Worm (Caenorhabditis elegans) whole organism, L4 larva: ENCODE data around the gene T08B6.4.
"Not testable (repeated sequence)": the region's sequence is repeated elsewhere in the genome, so short reads cannot be mapped to it uniquely, and the experiment has no call there.

ENCODE experiments used
- F26F4.8 ChIP-seq: fragments of 200-800 bp; sonication (Bioruptor generic); conservative IDR thresholded peaks from 2 replicates; pipeline ENCODE4 v1.3.6; 2022; ENCODE audit warnings: missing genetic modification characterization, missing compliant biosample characterization
- R02D3.7 ChIP-seq: fragments of 150-350 bp; sonication (generic microtip); optimal IDR thresholded peaks from 3 replicates; lab custom pipeline; 2014; ENCODE audit warnings: missing biosample characterization, missing genetic modification characterization
- T20F7.1 ChIP-seq: fragments of 200-800 bp; sonication (Bioruptor generic); optimal IDR thresholded peaks from 2 replicates; lab custom pipeline; 2018; ENCODE audit warnings: mild to moderate bottlenecking, missing genetic modification characterization, missing compliant biosample characterization
- Y48G9A.11 ChIP-seq: fragments of 200-800 bp; sonication (Bioruptor generic); IDR thresholded peaks from 2 replicates; pipeline ENCODE4 v1.3.6; 2022; ENCODE audit warnings: missing genetic modification reagents, missing genetic modification characterization, missing compliant biosample characterization
- Y5F2A.4 ChIP-seq: fragments of 200-800 bp; sonication (Bioruptor generic); optimal IDR thresholded peaks from 2 replicates; lab custom pipeline; 2018; ENCODE audit warnings: mild to moderate bottlenecking, missing genetic modification characterization, missing compliant biosample characterization
- ZK337.2 ChIP-seq: fragments of 200-800 bp; sonication (Bioruptor generic); IDR thresholded peaks from 2 replicates; pipeline ENCODE4 v1.3.6; 2022; ENCODE audit warnings: missing genetic modification reagents, missing genetic modification characterization, missing compliant biosample characterization
- aha-1 ChIP-seq: fragments of 150-350 bp; peaks from one replicate; lab custom pipeline; 2014; ENCODE audit warnings: missing biosample characterization, missing genetic modification characterization
- arid-1 ChIP-seq: fragments of 200-800 bp; sonication (Bioruptor generic); conservative IDR thresholded peaks from 2 replicates; pipeline ENCODE4 v1.3.6; 2022; ENCODE audit warnings: missing genetic modification reagents, missing genetic modification characterization, missing compliant biosample characterization
- ceh-44 ChIP-seq: fragments of 200-800 bp; sonication (Bioruptor generic); IDR thresholded peaks from 2 replicates; pipeline ENCODE4 v1.3.6; 2022; ENCODE audit warnings: missing genetic modification reagents, missing genetic modification characterization, missing compliant biosample characterization
- ceh-62 ChIP-seq: sonication (generic microtip); optimal IDR thresholded peaks from 2 replicates; lab custom pipeline; 2017; ENCODE audit warnings: missing biosample characterization, missing genetic modification characterization
- ces-1 ChIP-seq: fragments of 150-350 bp; sonication (generic microtip); optimal IDR thresholded peaks from 4 replicates; lab custom pipeline; 2014; ENCODE audit warnings: missing biosample characterization, missing genetic modification reagents, missing genetic modification characterization
- duxl-1 ChIP-seq: sonication (generic microtip); optimal IDR thresholded peaks from 2 replicates; lab custom pipeline; 2016; ENCODE audit warnings: mild to moderate bottlenecking, missing genetic modification characterization, moderate library complexity, missing compliant biosample characterization; ENCODE audit not compliant: poor library complexity
- egl-27 ChIP-seq: sonication (generic microtip); optimal IDR thresholded peaks from 3 replicates; lab custom pipeline; 2017; ENCODE audit warnings: missing biosample characterization, missing genetic modification reagents, missing genetic modification characterization
- egl-43 ChIP-seq: fragments of 200-800 bp; sonication (Bioruptor generic); IDR thresholded peaks from 2 replicates; pipeline ENCODE4 v1.3.6; 2022; ENCODE audit warnings: missing genetic modification reagents, missing genetic modification characterization, missing compliant biosample characterization
- jun-1 ChIP-seq: fragments of 150-350 bp; optimal IDR thresholded peaks from 2 replicates; lab custom pipeline; 2014; ENCODE audit warnings: missing biosample characterization, missing genetic modification reagents, missing genetic modification characterization
- lim-7 ChIP-seq: fragments of 200-800 bp; sonication (Bioruptor generic); IDR thresholded peaks from 2 replicates; pipeline ENCODE4 v1.3.6; 2022; ENCODE audit warnings: missing genetic modification characterization, missing compliant biosample characterization
- lin-13 ChIP-seq: fragments of 150-350 bp; optimal IDR thresholded peaks from 2 replicates; lab custom pipeline; 2014; ENCODE audit warnings: missing biosample characterization, missing genetic modification reagents, missing genetic modification characterization
- lir-3 ChIP-seq: sonication (generic microtip); optimal IDR thresholded peaks from 2 replicates; lab custom pipeline; 2016; ENCODE audit warnings: mild to moderate bottlenecking, missing genetic modification characterization, missing compliant biosample characterization
- lsy-2 ChIP-seq, 2 experiments: fragments of 150-350 bp in 1 of 2; sonication (generic microtip) in 1 of 2; optimal IDR thresholded peaks; 2 replicates each; lab custom pipeline; 2014 to 2017; ENCODE audit warnings: missing biosample characterization in 2 of 2, missing genetic modification characterization in 2 of 2
- madf-5 ChIP-seq, 2 experiments: fragments of 200-800 bp; sonication (Bioruptor generic); IDR thresholded peaks; 2 replicates each; pipeline ENCODE4 v1.3.6; 2022; ENCODE audit warnings: missing compliant biosample characterization in 2 of 2, missing genetic modification characterization in 2 of 2
- mdt-29 ChIP-seq: fragments of 200-800 bp; sonication (Bioruptor generic); IDR thresholded peaks from 2 replicates; pipeline ENCODE4 v1.3.6; 2022; ENCODE audit warnings: missing genetic modification reagents, missing genetic modification characterization, missing compliant biosample characterization
- nhr-10 ChIP-seq: fragments of 150-350 bp; optimal IDR thresholded peaks from 2 replicates; lab custom pipeline; 2014; ENCODE audit warnings: missing biosample characterization, missing genetic modification characterization
- nhr-102 ChIP-seq: sonication (generic microtip); optimal IDR thresholded peaks from 2 replicates; lab custom pipeline; 2016; ENCODE audit warnings: mild to moderate bottlenecking, missing genetic modification characterization, moderate library complexity, missing compliant biosample characterization
- nhr-111 ChIP-seq: fragments of 200-800 bp; sonication (Bioruptor generic); optimal IDR thresholded peaks from 2 replicates; lab custom pipeline; 2018; ENCODE audit warnings: mild to moderate bottlenecking, missing genetic modification characterization, missing compliant biosample characterization
- nhr-28 ChIP-seq: fragments of 150-350 bp; optimal IDR thresholded peaks from 2 replicates; lab custom pipeline; 2014; ENCODE audit warnings: missing biosample characterization, missing genetic modification characterization
- nhr-48 ChIP-seq: sonication (generic microtip); optimal IDR thresholded peaks from 2 replicates; lab custom pipeline; 2016; ENCODE audit warnings: mild to moderate bottlenecking, missing genetic modification characterization, missing compliant biosample characterization
- nhr-77 ChIP-seq: fragments of 150-350 bp; optimal IDR thresholded peaks from 2 replicates; lab custom pipeline; 2014; ENCODE audit warnings: missing biosample characterization, missing genetic modification characterization
- pha-4 ChIP-seq, 2 experiments: fragments of 150-350 bp in 1 of 2; fragments of 200-800 bp in 1 of 2; sonication (Bioruptor generic) in 1 of 2; IDR thresholded peaks in 1 of 2; optimal IDR thresholded peaks in 1 of 2; 2 replicates each; pipeline versions ENCODE4 v1.3.6 to Lab custom; 2014 to 2022; ENCODE audit warnings: missing genetic modification characterization in 2 of 2, missing genetic modification reagents in 2 of 2, missing biosample characterization in 1 of 2, missing compliant biosample characterization in 1 of 2
- snpc-1.2 ChIP-seq: fragments of 200-800 bp; sonication (Bioruptor generic); IDR thresholded peaks from 2 replicates; pipeline ENCODE4 v1.3.6; 2022; ENCODE audit warnings: missing genetic modification reagents, missing genetic modification characterization, missing compliant biosample characterization
- tra-1 ChIP-seq: fragments of 200-800 bp; sonication (Bioruptor generic); IDR thresholded peaks from 2 replicates; pipeline ENCODE4 v1.3.6; 2022; ENCODE audit warnings: missing genetic modification reagents, missing genetic modification characterization, missing compliant biosample characterization
- unc-130 ChIP-seq: sonication (generic microtip); optimal IDR thresholded peaks from 2 replicates; lab custom pipeline; 2016; ENCODE audit warnings: missing genetic modification reagents, missing genetic modification characterization, missing compliant biosample characterization
- vab-7 ChIP-seq: fragments of 200-800 bp; sonication (Bioruptor generic); IDR thresholded peaks from 2 replicates; pipeline ENCODE4 v1.3.6; 2022; ENCODE audit warnings: missing genetic modification reagents, missing genetic modification characterization, missing compliant biosample characterization
- zag-1 ChIP-seq: fragments of 150-350 bp; optimal IDR thresholded peaks from 2 replicates; lab custom pipeline; 2014; ENCODE audit warnings: missing biosample characterization, missing genetic modification characterization
- zfp-2 ChIP-seq: sonication (generic microtip); optimal IDR thresholded peaks from 2 replicates; lab custom pipeline; 2016; ENCODE audit warnings: mild to moderate bottlenecking, missing genetic modification characterization, missing compliant biosample characterization
- zfp-3 ChIP-seq: fragments of 200-800 bp; sonication (Bioruptor generic); conservative IDR thresholded peaks from 2 replicates; pipeline ENCODE4 v1.3.6; 2022; ENCODE audit warnings: missing genetic modification reagents, missing genetic modification characterization, missing compliant biosample characterization

Gene T08B6.4

ce11 chrIV:4941681-4942080 is 36.2 kb downstream of the T08B6.4 start, which contains the start of gene Y9C9A.5:
TSS of gene Y9C9A.5 (plus strand) at chrIV:4941981.
- TF ChIP-seq lir-3 (tag; lab: Kevin White, UChicago) (no peak), zag-1 (tag; lab: Kevin White, UChicago) (no peak), nhr-28 (no peak), lim-7 (no peak), R02D3.7 (tag; lab: Kevin White, UChicago) (no peak), madf-5 (GFP tag; IDR thresholded peaks at IDR 0.05; lab: Robert Waterston, UW) (no peak), jun-1 (no peak), aha-1 (tag; lab: Kevin White, UChicago) (no peak), T20F7.1 (no peak), ceh-62 (no peak), egl-43 (GFP tag; lab: Robert Waterston, UW) (no peak), egl-27 (tag; lab: Kevin White, UChicago) (no peak), ZK337.2 (GFP tag; lab: Robert Waterston, UW) (no peak), nhr-77 (tag; lab: Kevin White, UChicago) (no peak), ceh-44 (GFP tag; lab: Robert Waterston, UW) (no peak), nhr-10 (tag; lab: Kevin White, UChicago) (no peak), ces-1 (no peak), Y5F2A.4 (GFP tag; lab: Kevin White, UChicago) (no peak)
- TF ChIP-seq, all 104 proteins: peak for 0

- TF ChIP-seq unc-130 (GFP tag; lab: Kevin White, UChicago) (no peak), nhr-102 (tag; lab: Kevin White, UChicago) (no peak), F26F4.8 (no peak), madf-5 (GFP tag; IDR thresholded peaks at IDR 0.05; lab: Robert Waterston, UW) (no peak), ZK337.2 (GFP tag; lab: Robert Waterston, UW) (no peak), zfp-2 (no peak), nhr-48 (tag; lab: Kevin White, UChicago) (no peak), tra-1 (no peak), lin-13 (GFP tag; lab: Kevin White, UChicago) (no peak), lsy-2 (tag; optimal IDR thresholded peaks at IDR 0.05; lab: Kevin White, UChicago) (no peak), R02D3.7 (tag; lab: Kevin White, UChicago) (no peak), mdt-29 (GFP tag; lab: Robert Waterston, UW) (no peak), vab-7 (GFP tag; lab: Robert Waterston, UW) (no peak), nhr-111 (GFP tag; lab: Kevin White, UChicago) (no peak), duxl-1 (tag; lab: Kevin White, UChicago) (no peak)
These were observed 40.3 kb downstream of the T08B6.4 start, which contains the start of gene str-169 for ce11 chrIV:4945771-4946170. TSS of gene str-169 (plus strand) at chrIV:4946071.

DNA sequence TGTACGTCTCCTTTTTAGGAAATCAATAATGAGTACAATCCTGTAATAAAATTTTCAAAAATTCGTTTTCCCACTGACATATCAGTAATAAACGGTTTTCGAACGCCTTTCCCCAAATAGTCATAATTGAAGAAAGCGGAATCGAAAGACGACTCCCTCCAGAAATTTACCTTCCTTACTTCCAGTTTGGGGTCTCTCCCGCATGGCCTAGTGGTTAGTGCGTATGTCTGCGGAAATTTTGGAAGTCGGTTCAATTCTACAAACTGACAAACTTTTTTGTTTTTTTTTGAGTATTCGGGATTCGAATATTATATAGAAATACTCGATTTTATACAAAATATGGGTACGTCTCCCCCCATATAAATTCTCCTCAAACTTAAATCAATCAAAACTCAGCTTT is 44.2 kb downstream of the T08B6.4 start:
- peak; percentile 88; the same call in 1 of the 2 replicates for TF ChIP-seq pha-4 (GFP tag; IDR thresholded peaks at IDR 0.05; lab: Robert Waterston, UW)
- not testable (repeated sequence) for TF ChIP-seq pha-4 (tag; optimal IDR thresholded peaks at IDR 0.05; lab: Kevin White, UChicago)
- TF ChIP-seq F26F4.8 = peak; percentile 89
- peak; percentile 82 for TF ChIP-seq arid-1 (GFP tag; lab: Robert Waterston, UW)
- TF ChIP-seq snpc-1.2 (GFP tag; lab: Robert Waterston, UW) = peak; percentile 96
- TF ChIP-seq zfp-3 (GFP tag; lab: Robert Waterston, UW) = peak; percentile 52; the same call in 1 of the 2 replicates

DNA sequence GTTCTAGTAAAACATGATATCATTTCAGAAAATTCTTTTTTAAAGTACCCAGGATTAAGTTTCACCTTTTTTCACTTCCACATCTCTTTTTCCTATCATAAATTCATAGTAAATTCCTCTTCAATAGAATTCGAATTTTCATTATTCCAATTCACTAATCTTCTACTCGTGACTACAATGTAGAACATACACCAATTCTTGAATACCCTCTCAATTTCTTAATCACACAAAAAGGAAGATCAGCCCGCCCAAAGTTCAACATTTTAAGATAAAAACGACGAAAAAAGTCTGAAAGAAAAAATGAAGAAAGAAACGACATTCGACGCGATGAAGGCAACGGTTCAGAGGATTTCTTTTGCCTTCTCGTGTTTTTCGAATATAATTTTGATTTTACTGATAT is 48.4 kb downstream of the T08B6.4 start, which contains the start of gene str-163:
Gene str-163, plus strand, starts transcription at position 301 of the 400 bp plus-strand sequence.
- TF ChIP-seq aha-1 (tag; lab: Kevin White, UChicago) (no peak), tra-1 (no peak), Y48G9A.11 (no peak), pha-4 (GFP tag; IDR thresholded peaks at IDR 0.05; lab: Robert Waterston, UW) (no peak), pha-4 (tag; optimal IDR thresholded peaks at IDR 0.05; lab: Kevin White, UChicago) (no peak), snpc-1.2 (GFP tag; lab: Robert Waterston, UW) (no peak)
